Worm (Caenorhabditis elegans): ENCODE measurements around the gene srz-72.

Gene srz-72

DNA sequence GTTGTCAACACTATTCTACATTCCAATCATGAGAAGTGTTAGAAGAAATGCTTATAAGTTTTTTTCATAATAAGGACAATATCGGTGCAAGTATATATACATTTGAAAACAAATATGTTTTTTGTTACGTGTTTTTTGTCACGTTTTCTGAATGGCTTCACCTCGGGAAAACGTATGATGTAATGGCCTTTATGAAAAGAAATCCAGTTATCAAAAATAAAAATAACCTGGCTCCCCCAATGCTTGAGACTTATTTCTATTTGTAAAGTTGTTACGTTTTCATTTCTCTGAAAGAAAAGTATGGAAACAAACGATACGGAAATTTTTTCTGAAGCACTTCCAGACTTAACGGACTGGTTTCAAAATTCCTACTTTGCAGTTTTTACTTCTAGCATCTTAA, at the start of gene srz-72:
Gene srz-72 (plus strand): TSS at position 301 of the 400 bp plus-strand sequence.
- TF ChIP-seq lin-32 (GFP tag; optimal IDR thresholded peaks at IDR 0.05), result no peak
- TF ChIP-seq nhr-2 (tag; optimal IDR thresholded peaks at IDR 0.05), result no peak
- TF ChIP-seq mep-1 (tag; optimal IDR thresholded peaks at IDR 0.05), result no peak
- no peak for TF ChIP-seq elt-3 (tag; optimal IDR thresholded peaks at IDR 0.05)
- no peak for TF ChIP-seq unc-120 (tag; optimal IDR thresholded peaks at IDR 0.05; ENCODE audit: poor library complexity, severe bottlenecking)
- no peak for TF ChIP-seq ceh-39 (tag; optimal IDR thresholded peaks at IDR 0.05)
- TF ChIP-seq ceh-83 (GFP tag; optimal IDR thresholded peaks at IDR 0.05), result no peak
- no peak for TF ChIP-seq unc-62 (GFP tag; optimal IDR thresholded peaks at IDR 0.05)
- TF ChIP-seq nhr-237 (tag; optimal IDR thresholded peaks at IDR 0.05), result no peak
- no peak for TF ChIP-seq nhr-76 (tag; optimal IDR thresholded peaks at IDR 0.05)
- TF ChIP-seq lsy-2 (tag; optimal IDR thresholded peaks at IDR 0.05), result no peak
- TF ChIP-seq unc-39 (tag; optimal IDR thresholded peaks at IDR 0.05), result no peak
- TF ChIP-seq nhr-28 (tag; optimal IDR thresholded peaks at IDR 0.05), result no peak
- TF ChIP-seq tbx-8 (GFP tag; optimal IDR thresholded peaks at IDR 0.05), result no peak
- no peak for TF ChIP-seq ztf-11 (tag; optimal IDR thresholded peaks at IDR 0.05)
- no peak for TF ChIP-seq hlh-1 (tag; optimal IDR thresholded peaks at IDR 0.05)
- TF ChIP-seq ceh-43 (GFP tag; optimal IDR thresholded peaks at IDR 0.05), result no peak
- no peak for TF ChIP-seq mab-5 (tag; optimal IDR thresholded peaks at IDR 0.05)
- TF ChIP-seq pha-4 (tag; optimal IDR thresholded peaks at IDR 0.05), result no peak

DNA sequence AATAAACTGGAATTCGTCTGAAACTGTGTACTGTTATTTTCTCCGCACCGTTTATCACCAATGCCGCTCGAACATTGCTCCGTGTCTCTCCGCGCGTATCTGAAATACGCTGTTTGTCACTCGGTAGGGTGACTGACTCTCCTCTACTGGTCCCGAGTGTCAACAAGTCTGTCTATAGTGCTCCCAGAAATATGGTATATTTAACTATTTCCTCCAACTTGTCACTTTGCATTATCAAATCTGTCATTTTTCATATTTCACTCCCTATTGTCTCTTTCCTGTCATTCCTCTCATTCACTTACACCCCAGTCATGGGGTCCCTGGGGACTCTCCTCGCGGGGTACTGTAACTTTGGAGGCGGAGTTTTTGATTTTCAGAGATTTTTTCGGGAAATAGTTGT, 44.5 kb upstream of the srz-72 start, which contains the start of gene hlh-17:
Gene hlh-17 (plus strand): TSS at position 301 of the 400 bp plus-strand sequence.
- TF ChIP-seq unc-39 (tag; optimal IDR thresholded peaks at IDR 0.05), result no peak

- peak; percentile 8 for TF ChIP-seq zip-8 (tag; optimal IDR thresholded peaks at IDR 0.05)
- no peak for TF ChIP-seq lin-32 (GFP tag; optimal IDR thresholded peaks at IDR 0.05)
These were observed 41.6 kb upstream of the srz-72 start, which contains the start of gene hlh-31 for ce11 chrIV:16257330-16257729. Gene hlh-31, plus strand, starts transcription at chrIV:16257630.

ce11 chrIV:16270955-16271354, 28.0 kb upstream of the srz-72 start, which contains the start of gene F38C2.4:
Gene F38C2.4, plus strand, starts transcription at chrIV:16271255.
- TF ChIP-seq ceh-83 (GFP tag; optimal IDR thresholded peaks at IDR 0.05) (no peak), nhr-12 (tag; optimal IDR thresholded peaks at IDR 0.05) (no peak), zip-8 (tag; optimal IDR thresholded peaks at IDR 0.05) (no peak), sptf-1 (tag; optimal IDR thresholded peaks at IDR 0.05) (no peak), nhr-76 (tag; optimal IDR thresholded peaks at IDR 0.05) (no peak), cnd-1 (tag; optimal IDR thresholded peaks at IDR 0.05) (no peak), ceh-39 (tag; optimal IDR thresholded peaks at IDR 0.05) (no peak)

- TF ChIP-seq mep-1 (tag; optimal IDR thresholded peaks at IDR 0.05) (no peak), blmp-1 (tag; optimal IDR thresholded peaks at IDR 0.05) (no peak), mls-2 (tag; optimal IDR thresholded peaks at IDR 0.05) (no peak), nhr-76 (tag; optimal IDR thresholded peaks at IDR 0.05) (no peak), nhr-28 (tag; optimal IDR thresholded peaks at IDR 0.05) (no peak), unc-120 (tag; optimal IDR thresholded peaks at IDR 0.05; ENCODE audit: poor library complexity, severe bottlenecking) (no peak), zip-8 (tag; optimal IDR thresholded peaks at IDR 0.05) (no peak), lin-32 (GFP tag; optimal IDR thresholded peaks at IDR 0.05) (no peak), hlh-1 (tag; optimal IDR thresholded peaks at IDR 0.05) (no peak), unc-62 (GFP tag; optimal IDR thresholded peaks at IDR 0.05) (no peak), ham-2 (GFP tag; optimal IDR thresholded peaks at IDR 0.05) (no peak), lsy-2 (tag; optimal IDR thresholded peaks at IDR 0.05) (no peak), ceh-83 (GFP tag; optimal IDR thresholded peaks at IDR 0.05) (no peak), M03D4.4 (tag; optimal IDR thresholded peaks at IDR 0.05) (no peak), drap-1 (GFP tag; optimal IDR thresholded peaks at IDR 0.05) (no peak), tbx-8 (GFP tag; optimal IDR thresholded peaks at IDR 0.05) (no peak), elt-1 (tag; optimal IDR thresholded peaks at IDR 0.05; ENCODE audit: borderline replicate concordance, insufficient read depth) (no peak), nhr-12 (tag; optimal IDR thresholded peaks at IDR 0.05) (no peak)
These were observed 21.7 kb upstream of the srz-72 start, which contains the start of gene F38C2.7 for ce11 chrIV:16277291-16277690. Gene F38C2.7, minus strand, starts transcription at chrIV:16277391.

DNA sequence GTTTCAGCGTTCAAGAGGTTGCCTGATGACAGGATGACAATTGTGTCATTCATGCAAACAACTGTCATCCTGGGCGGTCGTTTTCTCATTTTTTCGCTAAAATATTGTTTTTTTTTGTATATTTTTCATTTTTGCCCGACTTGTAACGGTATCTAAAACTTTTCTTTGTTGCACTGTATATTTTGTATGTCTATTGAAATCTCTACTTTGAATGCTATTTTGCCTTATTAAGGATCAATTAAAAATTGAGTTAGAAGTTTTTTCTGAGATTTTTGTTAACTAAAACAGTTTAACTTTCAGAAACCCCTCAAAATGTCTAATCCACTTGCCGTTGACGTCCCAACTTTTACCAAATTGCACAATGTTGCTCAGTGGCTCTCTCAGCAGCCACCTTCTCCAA, 21.0 kb upstream of the srz-72 start, which contains the start of gene ccch-2:
Gene ccch-2 (plus strand): TSS at position 301 of the 400 bp plus-strand sequence.
- TF ChIP-seq bed-3 (GFP tag; optimal IDR thresholded peaks at IDR 0.05), result no peak
- TF ChIP-seq zip-8 (tag; optimal IDR thresholded peaks at IDR 0.05), result no peak
- no peak for TF ChIP-seq nhr-28 (tag; optimal IDR thresholded peaks at IDR 0.05)
- TF ChIP-seq mep-1 (tag; optimal IDR thresholded peaks at IDR 0.05), result no peak
- TF ChIP-seq elt-1 (tag; optimal IDR thresholded peaks at IDR 0.05; ENCODE audit: borderline replicate concordance, insufficient read depth), result no peak
- TF ChIP-seq hlh-1 (tag; optimal IDR thresholded peaks at IDR 0.05), result no peak
- no peak for TF ChIP-seq tbx-8 (GFP tag; optimal IDR thresholded peaks at IDR 0.05)
- TF ChIP-seq ceh-39 (tag; optimal IDR thresholded peaks at IDR 0.05), result no peak
- no peak for TF ChIP-seq blmp-1 (tag; optimal IDR thresholded peaks at IDR 0.05)
- TF ChIP-seq elt-3 (tag; optimal IDR thresholded peaks at IDR 0.05), result no peak
- no peak for TF ChIP-seq lin-32 (GFP tag; optimal IDR thresholded peaks at IDR 0.05)
- TF ChIP-seq unc-120 (tag; optimal IDR thresholded peaks at IDR 0.05; ENCODE audit: poor library complexity, severe bottlenecking), result no peak
- no peak for TF ChIP-seq nhr-76 (tag; optimal IDR thresholded peaks at IDR 0.05)
- TF ChIP-seq mab-5 (tag; optimal IDR thresholded peaks at IDR 0.05), result no peak
- TF ChIP-seq unc-62 (GFP tag; optimal IDR thresholded peaks at IDR 0.05), result no peak
- no peak for TF ChIP-seq ceh-43 (GFP tag; optimal IDR thresholded peaks at IDR 0.05)
- no peak for TF ChIP-seq ceh-83 (GFP tag; optimal IDR thresholded peaks at IDR 0.05)
- no peak for TF ChIP-seq mls-2 (tag; optimal IDR thresholded peaks at IDR 0.05)
- TF ChIP-seq nhr-12 (tag; optimal IDR thresholded peaks at IDR 0.05), result no peak
